In the genomic region with DNA sequence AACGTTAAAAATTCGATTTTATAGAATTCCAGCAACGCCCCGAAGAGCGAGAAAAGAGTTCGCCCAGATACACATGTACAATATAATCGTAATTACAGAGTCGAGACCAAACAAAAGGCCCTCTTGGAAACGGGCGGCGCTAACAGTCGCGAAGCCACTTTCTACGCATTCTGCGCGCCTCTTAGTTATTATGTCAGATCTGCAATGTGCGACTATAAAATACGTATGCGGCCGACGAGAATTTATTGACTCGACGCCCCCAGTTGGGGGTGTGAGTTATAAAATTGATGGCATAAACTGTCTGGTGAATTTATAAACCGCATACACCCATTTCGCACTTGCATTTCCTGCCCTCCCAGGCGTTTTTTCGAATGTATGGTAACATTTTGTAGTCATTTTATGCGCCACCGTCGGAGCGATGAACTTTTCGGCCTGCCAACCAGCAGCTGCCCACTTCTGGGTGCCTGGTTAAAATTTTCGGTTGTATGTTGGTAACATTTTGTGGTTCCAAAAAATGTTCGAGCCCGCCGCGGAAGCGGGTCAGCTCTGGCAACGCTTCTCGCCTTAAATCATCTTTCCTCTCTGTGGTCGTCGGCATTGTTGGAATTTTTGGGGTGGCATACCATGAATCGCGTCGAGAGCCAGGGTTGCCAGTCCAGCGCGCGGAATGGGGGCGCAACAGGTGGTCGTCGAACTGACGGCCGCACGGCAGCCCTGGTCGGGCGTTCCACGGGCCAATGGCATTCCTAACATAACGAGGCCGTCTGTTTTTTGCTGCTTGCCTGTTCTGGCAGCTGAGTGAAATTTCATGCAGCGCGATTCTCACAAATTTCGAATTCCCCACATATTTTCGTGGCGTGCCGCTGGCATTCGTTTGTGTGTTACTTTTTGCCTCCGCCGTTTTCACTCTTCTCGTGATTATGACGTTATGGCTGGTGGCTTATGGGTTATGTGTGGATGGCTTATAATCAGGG, we compare ENCODE assay signal across 6 fruit fly cellular contexts.
TF ChIP-seq lines count a peak whose summit lies in the region.

No protein-coding gene starts in this region.

- TF ChIP-seq CTCF in whole organism, embryonic (GFP tag; optimal IDR thresholded peaks at IDR 0.05; lab: Kevin White, UChicago), result peak; percentile 64

TF ChIP-seq in whole organism, 6 proteins besides CTCF, POLR2A, EP300 and RAD21:
- no peak for TF ChIP-seq CG8478 (optimal IDR thresholded peaks at IDR 0.05; lab: Kevin White, UChicago)
- TF ChIP-seq usp (GFP tag; optimal IDR thresholded peaks at IDR 0.05; lab: Kevin White, UChicago), result no peak
- peak; percentile 96 to 98 for TF ChIP-seq EcR (GFP tag; optimal IDR thresholded peaks at IDR 0.05; lab: Kevin White, UChicago)
- no peak for TF ChIP-seq psq (optimal IDR thresholded peaks at IDR 0.05; lab: Kevin White, UChicago)
- TF ChIP-seq Dll (optimal IDR thresholded peaks at IDR 0.05; lab: Kevin White, UChicago), result peak; percentile 42
- TF ChIP-seq pan (optimal IDR thresholded peaks at IDR 0.05; lab: Kevin White, UChicago), result no peak

TF ChIP-seq in whole organism, adult, 20 proteins besides CTCF, POLR2A, EP300 and RAD21 (continues in another document):
- TF ChIP-seq Hr96 (GFP tag; optimal IDR thresholded peaks at IDR 0.05; lab: Kevin White, UChicago) (peak; percentile 69), CG11617 (GFP tag; optimal IDR thresholded peaks at IDR 0.05; lab: Kevin White, UChicago) (peak; percentile 93), cic (GFP tag; optimal IDR thresholded peaks at IDR 0.05; lab: Kevin White, UChicago) (peak; percentile 72), CG33017 (tag; optimal IDR thresholded peaks at IDR 0.05; lab: Kevin White, UChicago) (no peak), Crg-1 (GFP tag; optimal IDR thresholded peaks at IDR 0.05; lab: Kevin White, UChicago) (no peak), bab1 (GFP tag; optimal IDR thresholded peaks at IDR 0.05; lab: Kevin White, UChicago) (peak; percentile 52), ovo (GFP tag; optimal IDR thresholded peaks at IDR 0.05; lab: Kevin White, UChicago) (peak; percentile 35), CG1620 (GFP tag; optimal IDR thresholded peaks at IDR 0.05; lab: Kevin White, UChicago) (no peak), CG7101 (tag; optimal IDR thresholded peaks at IDR 0.05; lab: Kevin White, UChicago) (peak; percentile 57), Mnt (GFP tag; optimal IDR thresholded peaks at IDR 0.05; lab: Kevin White, UChicago) (peak; percentile 87), CG14711 (tag; optimal IDR thresholded peaks at IDR 0.05; lab: Kevin White, UChicago) (peak; percentile 100), Clk (GFP tag; optimal IDR thresholded peaks at IDR 0.05; lab: Kevin White, UChicago) (no peak), kay (GFP tag; lab: Kevin White, UChicago; ENCODE audit: borderline replicate concordance) (peak; percentile 95), toe (GFP tag; optimal IDR thresholded peaks at IDR 0.05; lab: Kevin White, UChicago) (peak; percentile 57)

TF ChIP-seq in whole organism, embryonic, 481 proteins besides CTCF, POLR2A, EP300 and RAD21 (continues in another document):
- no peak for TF ChIP-seq zf30C (GFP tag; optimal IDR thresholded peaks at IDR 0.05; lab: Kevin White, UChicago)
- peak; percentile 29 for TF ChIP-seq BEAF-32 (GFP tag; optimal IDR thresholded peaks at IDR 0.05; lab: Kevin White, UChicago)
- no peak for TF ChIP-seq Ssrp (tag; optimal IDR thresholded peaks at IDR 0.05; lab: Kevin White, UChicago)
- no peak for TF ChIP-seq sna (GFP tag; IDR thresholded peaks at IDR 0.05; lab: Robert Waterston, UW; ENCODE audit: partially characterized antibody)
- peak; percentile 36 for TF ChIP-seq CG18011 (GFP tag; optimal IDR thresholded peaks at IDR 0.05; lab: Kevin White, UChicago)
- peak; percentile 86 for TF ChIP-seq MTF-1 (GFP tag; optimal IDR thresholded peaks at IDR 0.05; lab: Kevin White, UChicago; ENCODE audit: borderline replicate concordance)
- TF ChIP-seq ato (GFP tag; IDR thresholded peaks at IDR 0.05; lab: Robert Waterston, UW; ENCODE audit: partially characterized antibody), result no peak
- peak; percentile 50 for TF ChIP-seq trem (tag; optimal IDR thresholded peaks at IDR 0.05; lab: Kevin White, UChicago)
- peak; percentile 34 for TF ChIP-seq ab (GFP tag; optimal IDR thresholded peaks at IDR 0.05; lab: Kevin White, UChicago)
- peak; percentile 51 for TF ChIP-seq CG1792 (GFP tag; optimal IDR thresholded peaks at IDR 0.05; lab: Kevin White, UChicago)
- TF ChIP-seq gsb (GFP tag; IDR thresholded peaks at IDR 0.05; lab: Robert Waterston, UW), result no peak
- TF ChIP-seq pfk (GFP tag; optimal IDR thresholded peaks at IDR 0.05; lab: Kevin White, UChicago), result peak; percentile 95
- peak; percentile 17 for TF ChIP-seq crc (GFP tag; optimal IDR thresholded peaks at IDR 0.05; lab: Kevin White, UChicago)
- TF ChIP-seq Lhr (GFP tag; optimal IDR thresholded peaks at IDR 0.05; lab: Kevin White, UChicago), result peak; percentile 98

TF ChIP-seq in whole organism, prepupa, 60 proteins besides CTCF, POLR2A, EP300 and RAD21 (continues in another document):
- TF ChIP-seq Gug (GFP tag; IDR thresholded peaks at IDR 0.05; lab: Robert Waterston, UW), result no peak
- peak; percentile 52 for TF ChIP-seq pdm3 (GFP tag; optimal IDR thresholded peaks at IDR 0.05; lab: Kevin White, UChicago)
- peak; percentile 54 for TF ChIP-seq Lpt (GFP tag; optimal IDR thresholded peaks at IDR 0.05; lab: Kevin White, UChicago)
- TF ChIP-seq CG4318 (GFP tag; optimal IDR thresholded peaks at IDR 0.05; lab: Kevin White, UChicago), result no peak
- TF ChIP-seq CG32006 (GFP tag; optimal IDR thresholded peaks at IDR 0.05; lab: Kevin White, UChicago), result peak; percentile 5
- peak; percentile 82 for TF ChIP-seq lz (GFP tag; optimal IDR thresholded peaks at IDR 0.05; lab: Kevin White, UChicago)
- TF ChIP-seq CG6276 (GFP tag; optimal IDR thresholded peaks at IDR 0.05; lab: Kevin White, UChicago), result peak; percentile 39
- TF ChIP-seq CG8632 (GFP tag; optimal IDR thresholded peaks at IDR 0.05; lab: Kevin White, UChicago), result no peak
- TF ChIP-seq topi (GFP tag; optimal IDR thresholded peaks at IDR 0.05; lab: Kevin White, UChicago), result peak; percentile 80
- TF ChIP-seq salr (GFP tag; optimal IDR thresholded peaks at IDR 0.05; lab: Kevin White, UChicago), result peak; percentile 1 to 47
- TF ChIP-seq Hr4 (GFP tag; optimal IDR thresholded peaks at IDR 0.05; lab: Kevin White, UChicago), result peak; percentile 57
- peak; percentile 73 for TF ChIP-seq CG31627 (GFP tag; optimal IDR thresholded peaks at IDR 0.05; lab: Kevin White, UChicago)
- TF ChIP-seq CG11902 (GFP tag; optimal IDR thresholded peaks at IDR 0.05; lab: Kevin White, UChicago), result peak; percentile 31
- TF ChIP-seq spab (GFP tag; optimal IDR thresholded peaks at IDR 0.05; lab: Kevin White, UChicago), result peak; percentile 68
- peak; percentile 87 for TF ChIP-seq cyc (GFP tag; optimal IDR thresholded peaks at IDR 0.05; lab: Kevin White, UChicago)
- peak; percentile 71 for TF ChIP-seq Sox14 (GFP tag; optimal IDR thresholded peaks at IDR 0.05; lab: Kevin White, UChicago)

TF ChIP-seq in whole organism, pupa, 21 proteins besides CTCF, POLR2A, EP300 and RAD21:
- TF ChIP-seq rn (GFP tag; IDR thresholded peaks at IDR 0.05; lab: Robert Waterston, UW) (no peak), CG34367 (tag; optimal IDR thresholded peaks at IDR 0.05; lab: Kevin White, UChicago) (peak; percentile 13), CG4496 (GFP tag; IDR thresholded peaks at IDR 0.05; lab: Robert Waterston, UW) (no peak), Pif1A (GFP tag; optimal IDR thresholded peaks at IDR 0.05; lab: Kevin White, UChicago) (no peak), Pif1B (GFP tag; optimal IDR thresholded peaks at IDR 0.05; lab: Kevin White, UChicago) (peak; percentile 73), fd96Ca (GFP tag; IDR thresholded peaks at IDR 0.05; lab: Robert Waterston, UW) (no peak), EcR (GFP tag; optimal IDR thresholded peaks at IDR 0.05; lab: Kevin White, UChicago) (peak; percentile 100), CG8301 (tag; optimal IDR thresholded peaks at IDR 0.05; lab: Kevin White, UChicago) (peak; percentile 58), CG13204 (GFP tag; optimal IDR thresholded peaks at IDR 0.05; lab: Kevin White, UChicago) (peak; percentile 96), gl (tag; optimal IDR thresholded peaks at IDR 0.05; lab: Kevin White, UChicago) (peak; percentile 48), Snoo (tag; optimal IDR thresholded peaks at IDR 0.05; lab: Kevin White, UChicago) (peak; percentile 66), CG8159 (tag; optimal IDR thresholded peaks at IDR 0.05; lab: Kevin White, UChicago) (peak; percentile 64), CG15710 (tag; optimal IDR thresholded peaks at IDR 0.05; lab: Kevin White, UChicago) (peak; percentile 54), CG12605 (GFP tag; IDR thresholded peaks at IDR 0.05; lab: Robert Waterston, UW) (no peak), CG14655 (GFP tag; optimal IDR thresholded peaks at IDR 0.05; lab: Kevin White, UChicago) (peak; percentile 67), CG17806 (tag; optimal IDR thresholded peaks at IDR 0.05; lab: Kevin White, UChicago) (peak; percentile 51), CG9948 (tag; optimal IDR thresholded peaks at IDR 0.05; lab: Kevin White, UChicago) (peak; percentile 35)

TF ChIP-seq in whole organism, wandering third instar larva, 38 proteins besides CTCF, POLR2A, EP300 and RAD21 (continues in another document):
- TF ChIP-seq CrebA (GFP tag; optimal IDR thresholded peaks at IDR 0.05; lab: Kevin White, UChicago; ENCODE audit: borderline replicate concordance) (no peak), GATAd (GFP tag; optimal IDR thresholded peaks at IDR 0.05; lab: Kevin White, UChicago) (no peak), pan (optimal IDR thresholded peaks at IDR 0.05; lab: Kevin White, UChicago) (no peak), Dif (GFP tag; optimal IDR thresholded peaks at IDR 0.05; lab: Kevin White, UChicago; ENCODE audit: partially characterized antibody) (no peak), Hr78 (GFP tag; optimal IDR thresholded peaks at IDR 0.05; lab: Kevin White, UChicago) (no peak), dl (GFP tag; optimal IDR thresholded peaks at IDR 0.05; lab: Kevin White, UChicago; ENCODE audit: insufficient read depth in 1 of 2, partially characterized antibody in 2 of 2) (peak; percentile 69 to 78), fru (GFP tag; optimal IDR thresholded peaks at IDR 0.05; lab: Kevin White, UChicago) (peak; percentile 91), jim (GFP tag; optimal IDR thresholded peaks at IDR 0.05; lab: Kevin White, UChicago) (no peak), CG9705 (GFP tag; optimal IDR thresholded peaks at IDR 0.05; lab: Kevin White, UChicago) (peak; percentile 57), dmrt93B (GFP tag; optimal IDR thresholded peaks at IDR 0.05; lab: Kevin White, UChicago) (peak; percentile 51), Myc (optimal IDR thresholded peaks at IDR 0.05; lab: Kevin White, UChicago) (no peak), Abd-B (GFP tag; optimal IDR thresholded peaks at IDR 0.05; lab: Kevin White, UChicago) (no peak), HLH106 (tag; optimal IDR thresholded peaks at IDR 0.05; lab: Kevin White, UChicago) (peak; percentile 82), Vsx2 (GFP tag; optimal IDR thresholded peaks at IDR 0.05; lab: Kevin White, UChicago; ENCODE audit: partially characterized antibody) (no peak), h (GFP tag; optimal IDR thresholded peaks at IDR 0.05; lab: Kevin White, UChicago) (peak; percentile 96), brk (GFP tag; optimal IDR thresholded peaks at IDR 0.05; lab: Kevin White, UChicago) (no peak), CG32264 (GFP tag; optimal IDR thresholded peaks at IDR 0.05; lab: Kevin White, UChicago) (peak; percentile 60), rgr (GFP tag; optimal IDR thresholded peaks at IDR 0.05; lab: Kevin White, UChicago) (peak; percentile 66)
